Fruit fly (Drosophila melanogaster) whole organism, adult: ENCODE data around the gene CG13048.

Source experiments
- CG7045 ChIP-seq: fragments of 200-800 bp; sonication (Bioruptor generic); optimal IDR thresholded peaks from 2 replicates; lab custom pipeline; 2017; ENCODE audit warnings: missing biosample characterization, mild to moderate bottlenecking, missing genetic modification characterization
- kay ChIP-seq: fragments of 200-800 bp; sonication (Bioruptor generic); peaks from one replicate; lab custom pipeline; 2016; ENCODE audit warnings: missing biosample characterization, missing genetic modification characterization, borderline replicate concordance

dm6 chr3L:16288322-16288721 lies 4.6 kb upstream of the CG13048 start, which contains the start of gene CG13046:
- TF ChIP-seq CG7045 (GFP tag; lab: Kevin White, UChicago) (no peak), kay (no peak)
